Worm (Caenorhabditis elegans) whole organism, L3 larva: ENCODE results near the gene T24D5.2.
A peak's percentile ranks its signal among the peaks of the same experiment; 100 is the strongest.

Experiments
- R02D3.7 ChIP-seq: fragments of 150-350 bp; optimal IDR thresholded peaks from 2 replicates; lab custom pipeline; 2014; ENCODE audit warnings: missing biosample characterization, missing genetic modification characterization
- ZK546.5 ChIP-seq: sonication (generic microtip); optimal IDR thresholded peaks from 2 replicates; lab custom pipeline; 2017; ENCODE audit warnings: missing biosample characterization, missing genetic modification characterization
- aly-2 ChIP-seq: fragments of 150-350 bp; optimal IDR thresholded peaks from 2 replicates; lab custom pipeline; 2014; ENCODE audit warnings: missing biosample characterization, missing genetic modification characterization
- ama-1 ChIP-seq: fragments of 150-350 bp; optimal IDR thresholded peaks from 2 replicates; lab custom pipeline; 2018
- ceh-16 ChIP-seq: sonication (generic microtip); optimal IDR thresholded peaks from 2 replicates; lab custom pipeline; 2017; ENCODE audit warnings: missing biosample characterization, missing genetic modification characterization
- ceh-28 ChIP-seq: fragments of 150-350 bp; optimal IDR thresholded peaks from 2 replicates; lab custom pipeline; 2014; ENCODE audit warnings: missing biosample characterization, missing genetic modification reagents, missing genetic modification characterization
- ceh-9 ChIP-seq: sonication (generic microtip); optimal IDR thresholded peaks from 2 replicates; lab custom pipeline; 2018; ENCODE audit warnings: missing biosample characterization, missing genetic modification characterization
- daf-12 ChIP-seq: fragments of 150-350 bp; optimal IDR thresholded peaks from 2 replicates; lab custom pipeline; 2014; ENCODE audit warnings: missing biosample characterization, missing genetic modification reagents, missing genetic modification characterization
- egl-27 ChIP-seq: sonication (generic microtip); optimal IDR thresholded peaks from 4 replicates; lab custom pipeline; 2017; ENCODE audit warnings: missing biosample characterization, missing genetic modification reagents, missing genetic modification characterization
- elt-1 ChIP-seq: fragments of 150-350 bp; optimal IDR thresholded peaks from 2 replicates; lab custom pipeline; 2014; ENCODE audit warnings: missing biosample characterization, missing genetic modification characterization
- elt-2 ChIP-seq: sonication (generic microtip); optimal IDR thresholded peaks from 2 replicates; lab custom pipeline; 2016; ENCODE audit warnings: missing genetic modification reagents, mild to moderate bottlenecking, missing genetic modification characterization, missing compliant biosample characterization
- elt-3 ChIP-seq, 3 experiments: fragments of 150-350 bp in 1 of 3; sonication (generic microtip) in 2 of 3; optimal IDR thresholded peaks; 2 replicates in 2 of 3; 4 replicates in 1 of 3; lab custom pipeline; 2014 to 2017; ENCODE audit warnings: missing biosample characterization in 3 of 3, missing genetic modification characterization in 3 of 3
- fkh-10 ChIP-seq: sonication (generic microtip); optimal IDR thresholded peaks from 2 replicates; lab custom pipeline; 2017; ENCODE audit warnings: missing biosample characterization, missing genetic modification reagents, missing genetic modification characterization
- fkh-2 ChIP-seq: fragments of 150-350 bp; optimal IDR thresholded peaks from 2 replicates; lab custom pipeline; 2014; ENCODE audit warnings: missing biosample characterization, missing genetic modification reagents, missing genetic modification characterization
- fos-1 ChIP-seq: fragments of 150-350 bp; optimal IDR thresholded peaks from 2 replicates; lab custom pipeline; 2014; ENCODE audit warnings: missing biosample characterization, missing genetic modification characterization
- hmg-11 ChIP-seq: sonication (generic microtip); optimal IDR thresholded peaks from 2 replicates; lab custom pipeline; 2016; ENCODE audit warnings: missing genetic modification characterization, missing compliant biosample characterization
- jun-1 ChIP-seq: fragments of 150-350 bp; optimal IDR thresholded peaks from 2 replicates; lab custom pipeline; 2014; ENCODE audit warnings: missing biosample characterization, missing genetic modification reagents, missing genetic modification characterization
- lin-15B ChIP-seq: fragments of 150-350 bp; optimal IDR thresholded peaks from 2 replicates; lab custom pipeline; 2014; ENCODE audit warnings: missing biosample characterization, missing genetic modification characterization
- lin-39 ChIP-seq: fragments of 150-350 bp; optimal IDR thresholded peaks from 2 replicates; lab custom pipeline; 2018; ENCODE audit warnings: missing biosample characterization, missing genetic modification reagents, missing genetic modification characterization
- lsy-12 ChIP-seq: sonication (generic microtip); optimal IDR thresholded peaks from 2 replicates; lab custom pipeline; 2016; ENCODE audit warnings: mild to moderate bottlenecking, missing genetic modification characterization, missing compliant biosample characterization
- mdl-1 ChIP-seq: fragments of 150-350 bp; optimal IDR thresholded peaks from 2 replicates; lab custom pipeline; 2014; ENCODE audit warnings: missing biosample characterization, missing genetic modification characterization
- mml-1 ChIP-seq: fragments of 150-350 bp; sonication (generic microtip); optimal IDR thresholded peaks from 3 replicates; lab custom pipeline; 2014; ENCODE audit warnings: missing biosample characterization, missing genetic modification characterization
- nfya-1 ChIP-seq: sonication (generic microtip); optimal IDR thresholded peaks from 2 replicates; lab custom pipeline; 2017; ENCODE audit warnings: missing genetic modification characterization, mild to moderate bottlenecking, missing compliant biosample characterization, antibody characterized with exemption, moderate library complexity; ENCODE audit not compliant: insufficient read depth
- nhr-11 ChIP-seq: fragments of 150-350 bp; optimal IDR thresholded peaks from 2 replicates; lab custom pipeline; 2014; ENCODE audit warnings: missing biosample characterization, missing genetic modification characterization
- nhr-23 ChIP-seq: fragments of 150-350 bp; optimal IDR thresholded peaks from 2 replicates; lab custom pipeline; 2014; ENCODE audit warnings: missing biosample characterization, missing genetic modification reagents, missing genetic modification characterization
- nhr-237 ChIP-seq: fragments of 150-350 bp; optimal IDR thresholded peaks from 2 replicates; lab custom pipeline; 2014; ENCODE audit warnings: missing biosample characterization, missing genetic modification characterization
- nhr-25 ChIP-seq: sonication (generic microtip); optimal IDR thresholded peaks from 2 replicates; lab custom pipeline; 2017; ENCODE audit warnings: missing biosample characterization, missing genetic modification characterization
- nhr-28 ChIP-seq: fragments of 150-350 bp; optimal IDR thresholded peaks from 2 replicates; lab custom pipeline; 2014; ENCODE audit warnings: missing biosample characterization, missing genetic modification characterization
- nhr-43 ChIP-seq: sonication (generic microtip); optimal IDR thresholded peaks from 2 replicates; lab custom pipeline; 2016; ENCODE audit warnings: mild to moderate bottlenecking, missing genetic modification characterization, missing compliant biosample characterization; ENCODE audit not compliant: poor library complexity, severe bottlenecking
- nhr-67 ChIP-seq: fragments of 150-350 bp; optimal IDR thresholded peaks from 2 replicates; lab custom pipeline; 2014; ENCODE audit warnings: missing biosample characterization, missing genetic modification characterization
- nhr-77 ChIP-seq: fragments of 150-350 bp; optimal IDR thresholded peaks from 2 replicates; lab custom pipeline; 2014; ENCODE audit warnings: missing biosample characterization, missing genetic modification characterization
- pqm-1 ChIP-seq: fragments of 150-350 bp; optimal IDR thresholded peaks from 2 replicates; lab custom pipeline; 2017; ENCODE audit warnings: missing biosample characterization, missing genetic modification characterization, inconsistent platforms
- sea-2 ChIP-seq: fragments of 150-350 bp; sonication (generic microtip); optimal IDR thresholded peaks from 4 replicates; lab custom pipeline; 2014; ENCODE audit warnings: missing biosample characterization, missing genetic modification reagents, missing genetic modification characterization
- skn-1 ChIP-seq: fragments of 150-350 bp; optimal IDR thresholded peaks from 2 replicates; lab custom pipeline; 2014; ENCODE audit warnings: missing biosample characterization, missing genetic modification characterization
- snpc-4 ChIP-seq: fragments of 150-350 bp; optimal IDR thresholded peaks from 2 replicates; lab custom pipeline; 2014; ENCODE audit warnings: missing biosample characterization, missing genetic modification characterization
- tbx-2 ChIP-seq: sonication (generic microtip); optimal IDR thresholded peaks from 2 replicates; lab custom pipeline; 2016; ENCODE audit warnings: mild to moderate bottlenecking, missing genetic modification characterization, missing compliant biosample characterization
- unc-39 ChIP-seq: sonication (generic microtip); optimal IDR thresholded peaks from 4 replicates; lab custom pipeline; 2017; ENCODE audit warnings: missing biosample characterization, missing genetic modification characterization
- unc-62 ChIP-seq: fragments of 150-350 bp; sonication (generic microtip); optimal IDR thresholded peaks from 4 replicates; lab custom pipeline; 2014; ENCODE audit warnings: missing biosample characterization, missing genetic modification reagents, missing genetic modification characterization
- zag-1 ChIP-seq: fragments of 150-350 bp; optimal IDR thresholded peaks from 2 replicates; lab custom pipeline; 2014; ENCODE audit warnings: missing biosample characterization, missing genetic modification characterization
- ztf-11 ChIP-seq: fragments of 150-350 bp; optimal IDR thresholded peaks from 2 replicates; lab custom pipeline; 2014; ENCODE audit warnings: missing biosample characterization, missing genetic modification characterization
- ztf-4 ChIP-seq: fragments of 150-350 bp; optimal IDR thresholded peaks from 2 replicates; lab custom pipeline; 2014; ENCODE audit warnings: missing biosample characterization, missing genetic modification characterization

Gene T24D5.2

DNA sequence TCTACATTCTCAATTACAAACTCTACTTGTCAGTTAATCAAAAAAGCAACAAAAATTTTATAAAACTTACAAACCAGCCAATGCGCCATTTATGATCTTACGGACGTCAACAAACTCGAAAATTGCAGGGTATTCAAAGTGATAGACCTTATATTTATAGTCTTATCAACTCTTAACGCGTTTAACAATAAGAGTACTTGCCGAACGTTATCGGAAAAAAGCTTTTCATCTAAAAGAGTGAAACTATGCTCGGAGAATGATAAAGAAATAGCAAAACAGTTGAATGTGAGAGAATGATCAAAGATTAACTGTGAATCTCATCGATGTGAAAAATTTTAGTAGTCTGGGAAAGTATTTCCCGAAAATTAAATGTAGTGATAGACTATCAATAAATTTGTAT, 9.7 kb upstream of the T24D5.2 start:
- TF ChIP-seq egl-27 (tag; lab: Kevin White, UChicago) (no peak), ceh-16 (tag; lab: Kevin White, UChicago) (no peak), R02D3.7 (no peak), elt-2 (tag; lab: Kevin White, UChicago) (peak; percentile 73), nhr-25 (tag; lab: Kevin White, UChicago) (no peak), skn-1 (tag; lab: Kevin White, UChicago) (no peak), mdl-1 (no peak), pqm-1 (tag; lab: Kevin White, UChicago) (peak; percentile 45)
- TF ChIP-seq, all 47 proteins: peak for 2

- TF ChIP-seq tbx-2 (tag; lab: Kevin White, UChicago) (no peak), unc-39 (tag; lab: Kevin White, UChicago) (no peak), elt-1 (tag; lab: Kevin White, UChicago) (no peak), nhr-237 (no peak), nfya-1 (no peak), ztf-4 (tag; lab: Kevin White, UChicago) (no peak), jun-1 (no peak), nhr-67 (tag; lab: Kevin White, UChicago) (no peak), snpc-4 (tag; lab: Kevin White, UChicago) (no peak), R02D3.7 (no peak), ceh-16 (tag; lab: Kevin White, UChicago) (no peak), nhr-77 (no peak), nhr-25 (tag; lab: Kevin White, UChicago) (no peak), ZK546.5 (tag; lab: Kevin White, UChicago) (no peak), zag-1 (tag; lab: Kevin White, UChicago) (no peak), ztf-11 (tag; lab: Kevin White, UChicago) (no peak), daf-12 (tag; lab: Kevin White, UChicago) (no peak), sea-2 (no peak)
These were observed 9.0 kb upstream of the T24D5.2 start for ce11 chrX:12595217-12595616.

ce11 chrX:12589503-12589902, 3.3 kb upstream of the T24D5.2 start:
- peak; percentile 16 for TF ChIP-seq nfya-1
- TF ChIP-seq pqm-1 (tag; lab: Kevin White, UChicago): no peak
- no peak for TF ChIP-seq ztf-11 (tag; lab: Kevin White, UChicago)
- no peak for TF ChIP-seq fos-1 (tag; lab: Kevin White, UChicago)
- no peak for TF ChIP-seq aly-2 (tag; lab: Kevin White, UChicago)
- no peak for TF ChIP-seq skn-1 (tag; lab: Kevin White, UChicago)
- TF ChIP-seq ZK546.5 (tag; lab: Kevin White, UChicago): no peak
- TF ChIP-seq elt-1 (tag; lab: Kevin White, UChicago): peak; percentile 52
- no peak for TF ChIP-seq fkh-2 (tag; lab: Kevin White, UChicago)
- TF ChIP-seq ama-1 (lab: Kevin White, UChicago): no peak
- no peak for TF ChIP-seq nhr-23 (tag; lab: Kevin White, UChicago)
- no peak for TF ChIP-seq ceh-16 (tag; lab: Kevin White, UChicago)
- no peak for TF ChIP-seq daf-12 (tag; lab: Kevin White, UChicago)
- TF ChIP-seq unc-39 (tag; lab: Kevin White, UChicago): no peak
- no peak for TF ChIP-seq fkh-10 (GFP tag; lab: Kevin White, UChicago)
- TF ChIP-seq lin-15B (tag; lab: Kevin White, UChicago): no peak
- TF ChIP-seq nhr-25 (tag; lab: Kevin White, UChicago): no peak
- TF ChIP-seq elt-3 (tag; optimal IDR thresholded peaks at IDR 0.05; lab: Kevin White, UChicago): no peak
- TF ChIP-seq lin-39 (tag; lab: Kevin White, UChicago): peak; percentile 30
- no peak for TF ChIP-seq sea-2

DNA sequence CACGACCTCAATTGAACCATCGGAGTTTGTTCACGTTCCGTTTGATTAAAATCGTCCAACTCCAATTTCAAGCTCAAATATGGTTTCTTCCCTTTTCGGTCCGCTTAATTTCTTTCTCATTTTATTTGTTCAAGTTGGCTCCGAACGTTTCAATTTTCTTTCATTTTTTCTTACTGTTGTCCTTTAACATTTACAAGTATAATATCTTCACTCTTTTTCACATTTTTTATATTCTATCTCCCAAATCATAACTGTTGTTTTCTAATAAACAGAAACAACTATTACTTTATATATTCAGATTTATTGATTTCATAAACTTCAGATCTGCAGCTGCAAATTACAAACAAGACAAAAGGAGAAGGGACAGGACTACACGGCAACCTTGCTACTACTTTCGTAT, 2.8 kb downstream of the T24D5.2 start:
- no peak for TF ChIP-seq R02D3.7

- no peak for TF ChIP-seq ceh-28 (tag; lab: Kevin White, UChicago)
These were observed 6.5 kb downstream of the T24D5.2 start, which contains the start of gene T24D5.3 for ce11 chrX:12579774-12580173. TSS of gene T24D5.3 (plus strand) at chrX:12580074.

DNA sequence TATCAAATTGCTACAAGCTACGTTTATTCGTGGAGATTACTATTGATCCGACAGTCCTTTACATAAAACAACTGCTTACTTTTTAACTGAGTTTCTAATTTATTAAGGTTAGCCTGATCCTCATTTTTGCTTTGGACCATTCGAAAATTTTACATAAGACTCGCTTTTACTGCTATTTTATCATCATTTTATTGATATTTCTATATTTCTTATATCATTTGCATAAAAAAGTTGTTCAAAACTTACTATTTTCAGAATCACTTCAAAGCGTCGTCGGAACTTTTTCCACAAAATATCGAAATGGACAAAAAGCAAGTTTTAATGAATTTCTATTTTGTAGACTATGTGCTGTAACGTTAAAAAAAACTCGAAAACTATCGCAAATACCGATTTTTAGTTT, 11.8 kb downstream of the T24D5.2 start, which contains the start of gene T24D5.1:
Gene T24D5.1, plus strand, starts transcription at position 301 of the 400 bp plus-strand sequence.
- TF ChIP-seq nfya-1: no peak
- no peak for TF ChIP-seq nhr-25 (tag; lab: Kevin White, UChicago)
- no peak for TF ChIP-seq hmg-11 (tag; lab: Kevin White, UChicago)
- TF ChIP-seq lsy-12: no peak
- no peak for TF ChIP-seq nhr-237
- no peak for TF ChIP-seq daf-12 (tag; lab: Kevin White, UChicago)
- no peak for TF ChIP-seq aly-2 (tag; lab: Kevin White, UChicago)
- TF ChIP-seq mml-1 (tag; lab: Kevin White, UChicago): no peak
- no peak for TF ChIP-seq ceh-9 (tag; lab: Kevin White, UChicago)
- no peak for TF ChIP-seq nhr-43
- TF ChIP-seq nhr-28 (tag; lab: Kevin White, UChicago): no peak
- TF ChIP-seq egl-27 (tag; lab: Kevin White, UChicago): no peak
- no peak for TF ChIP-seq unc-62 (GFP tag; lab: Kevin White, UChicago)
- no peak for TF ChIP-seq nhr-11
- no peak for TF ChIP-seq unc-39 (tag; lab: Kevin White, UChicago)
- no peak for TF ChIP-seq skn-1 (tag; lab: Kevin White, UChicago)
- no peak for TF ChIP-seq elt-3 (tag; optimal IDR thresholded peaks at IDR 0.05; lab: Kevin White, UChicago)
- TF ChIP-seq fos-1 (tag; lab: Kevin White, UChicago): no peak
